Fruit fly (Drosophila melanogaster): Measurements from ENCODE around the gene CG42374.

The CG42374 gene

DNA sequence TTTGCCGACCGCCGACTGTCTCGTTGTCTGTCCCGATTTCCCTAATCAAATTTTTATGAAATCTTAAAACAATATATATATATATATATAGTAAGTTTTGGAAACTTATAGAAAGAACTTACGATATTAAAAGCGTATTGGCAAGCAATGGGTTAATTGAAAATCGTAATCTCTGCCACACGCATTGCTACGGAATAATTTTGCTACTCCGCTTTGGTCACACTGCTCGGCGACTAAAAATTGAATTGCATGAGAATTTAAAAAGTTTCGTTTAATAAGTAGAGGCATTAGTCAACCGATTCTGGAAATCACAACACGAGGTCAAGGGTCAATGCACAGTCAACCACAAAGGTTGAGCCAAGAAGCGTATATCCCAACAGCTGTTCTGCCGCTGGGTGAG lies 2.4 kb upstream of the CG42374 start, which contains the start of gene Bet1 (continued):
- no peak for TF ChIP-seq sc (optimal IDR thresholded peaks at IDR 0.05)
- no peak for TF ChIP-seq sc (GFP tag; optimal IDR thresholded peaks at IDR 0.05)
- TF ChIP-seq CG10147 (GFP tag; optimal IDR thresholded peaks at IDR 0.05) = peak; percentile 0
- peak; percentile 21 for TF ChIP-seq trem (tag; optimal IDR thresholded peaks at IDR 0.05)
- TF ChIP-seq amos (GFP tag; IDR thresholded peaks at IDR 0.05; ENCODE audit: partially characterized antibody) = no peak
- TF ChIP-seq CG34224 (GFP tag; IDR thresholded peaks at IDR 0.05; ENCODE audit: partially characterized antibody) = no peak
- TF ChIP-seq MESR4 (GFP tag; optimal IDR thresholded peaks at IDR 0.05) = peak; percentile 54
- TF ChIP-seq CG11247 (GFP tag; IDR thresholded peaks at IDR 0.05) = no peak
- TF ChIP-seq E2f2 (GFP tag; IDR thresholded peaks at IDR 0.05) = 0 out of 2 replicates have a peak, but pooled peaks have one; percentile 20
- TF ChIP-seq CG12219 (GFP tag; optimal IDR thresholded peaks at IDR 0.05) = no peak
- no peak for TF ChIP-seq Dad (GFP tag; optimal IDR thresholded peaks at IDR 0.05)
- no peak for TF ChIP-seq CG18011 (GFP tag; optimal IDR thresholded peaks at IDR 0.05)
- no peak for TF ChIP-seq CG16779 (GFP tag; IDR thresholded peaks at IDR 0.05)
- TF ChIP-seq repo (GFP tag; optimal IDR thresholded peaks at IDR 0.05) = no peak
- no peak for TF ChIP-seq Deaf1 (tag; optimal IDR thresholded peaks at IDR 0.05)
- no peak for TF ChIP-seq dpn (GFP tag; optimal IDR thresholded peaks at IDR 0.05)
- no peak for TF ChIP-seq CG11093 (GFP tag; IDR thresholded peaks at IDR 0.05)
- TF ChIP-seq aop (GFP tag; IDR thresholded peaks at IDR 0.05) = no peak
- no peak for TF ChIP-seq CG17186 (GFP tag; optimal IDR thresholded peaks at IDR 0.05)
- peak; percentile 11 for TF ChIP-seq Usf (GFP tag; optimal IDR thresholded peaks at IDR 0.05)
- no peak for TF ChIP-seq croc (GFP tag; conservative IDR thresholded peaks at IDR 0.05)
- peak; percentile 58 for TF ChIP-seq slbo (GFP tag; IDR thresholded peaks at IDR 0.05)
- TF ChIP-seq CG30020 (tag; optimal IDR thresholded peaks at IDR 0.05) = no peak
- no peak for TF ChIP-seq da (GFP tag; optimal IDR thresholded peaks at IDR 0.05)
- TF ChIP-seq CG18619 (GFP tag; optimal IDR thresholded peaks at IDR 0.05) = no peak
- no peak for TF ChIP-seq CG14710 (tag; optimal IDR thresholded peaks at IDR 0.05)
- no peak for TF ChIP-seq CG31441 (GFP tag; IDR thresholded peaks at IDR 0.05)
- TF ChIP-seq org-1 (GFP tag; optimal IDR thresholded peaks at IDR 0.05) = no peak
- TF ChIP-seq CG9609 (GFP tag; optimal IDR thresholded peaks at IDR 0.05) = no peak
- no peak for TF ChIP-seq hbn (GFP tag; IDR thresholded peaks at IDR 0.05; ENCODE audit: partially characterized antibody)
- peak; percentile 50 for TF ChIP-seq CG9932 (GFP tag; IDR thresholded peaks at IDR 0.05)
- no peak for TF ChIP-seq cato (GFP tag; optimal IDR thresholded peaks at IDR 0.05; ENCODE audit: borderline replicate concordance)
- peak; percentile 39; the same call in 1 of the 3 replicates for TF ChIP-seq CG17361 (GFP tag; IDR thresholded peaks at IDR 0.05)
- no peak for TF ChIP-seq CG43689 (GFP tag; IDR thresholded peaks at IDR 0.05)
- TF ChIP-seq CG4282 (GFP tag; optimal IDR thresholded peaks at IDR 0.05) = no peak
- TF ChIP-seq D19B (GFP tag; optimal IDR thresholded peaks at IDR 0.05) = no peak
- no peak for TF ChIP-seq gro (GFP tag; optimal IDR thresholded peaks at IDR 0.05)
- TF ChIP-seq CG3847 (GFP tag; IDR thresholded peaks at IDR 0.05) = 0 out of 2 replicates have a peak, but pooled peaks have one; percentile 24
- no peak for TF ChIP-seq CG1832 (GFP tag; optimal IDR thresholded peaks at IDR 0.05)
- no peak for TF ChIP-seq CG6654 (GFP tag; optimal IDR thresholded peaks at IDR 0.05)
- TF ChIP-seq CG9727 (GFP tag; optimal IDR thresholded peaks at IDR 0.05) = no peak
- TF ChIP-seq chm (GFP tag; IDR thresholded peaks at IDR 0.05) = no peak
- no peak for TF ChIP-seq CG10431 (GFP tag; optimal IDR thresholded peaks at IDR 0.05)
- peak; percentile 34 for TF ChIP-seq CG2712 (tag; optimal IDR thresholded peaks at IDR 0.05)
- no peak for TF ChIP-seq CG42726 (GFP tag; IDR thresholded peaks at IDR 0.05; ENCODE audit: partially characterized antibody)
- TF ChIP-seq Ptx1 (GFP tag; IDR thresholded peaks at IDR 0.05) = 0 out of 2 replicates have a peak, but pooled peaks have one; percentile 7
- no peak for TF ChIP-seq Dbx (GFP tag; IDR thresholded peaks at IDR 0.05)
- TF ChIP-seq CG7745 (tag; optimal IDR thresholded peaks at IDR 0.05) = no peak
- no peak for TF ChIP-seq ind (GFP tag; optimal IDR thresholded peaks at IDR 0.05)
- TF ChIP-seq pan (optimal IDR thresholded peaks at IDR 0.05) = no peak
- peak in 1 of 2 experiments; percentile 41 for TF ChIP-seq pan (GFP tag; optimal IDR thresholded peaks at IDR 0.05 in 1 of 2, IDR thresholded peaks at IDR 0.05 in 1 of 2)
- peak; percentile 70 for TF ChIP-seq row (GFP tag; IDR thresholded peaks at IDR 0.05)
